Worm (Caenorhabditis elegans): Measurements from ENCODE around the gene flp-28.

flp-28 gene

DNA sequence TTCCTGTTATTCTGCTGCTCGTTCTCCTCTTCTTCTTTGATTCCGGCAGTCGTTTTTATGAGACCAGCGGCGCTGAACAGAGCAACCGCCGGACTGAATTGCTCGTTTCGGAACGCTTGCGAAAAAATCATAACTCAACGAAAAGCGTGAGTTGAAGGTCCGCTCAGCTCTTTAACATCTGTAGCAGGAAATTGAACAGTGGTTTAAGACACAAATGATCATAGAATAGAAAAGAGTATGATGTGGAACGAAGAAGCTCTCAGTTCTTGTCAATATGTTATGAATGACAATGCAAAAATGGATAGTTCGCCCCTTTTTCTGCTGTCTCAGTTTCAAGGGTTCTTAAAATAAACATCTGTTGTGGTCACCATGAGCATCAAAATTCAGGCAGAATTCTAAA is 25.9 kb upstream of the flp-28 start:
- TF ChIP-seq nhr-11 (tag; optimal IDR thresholded peaks at IDR 0.05), result no peak
- no peak for TF ChIP-seq ZK546.5 (tag; optimal IDR thresholded peaks at IDR 0.05)

DNA sequence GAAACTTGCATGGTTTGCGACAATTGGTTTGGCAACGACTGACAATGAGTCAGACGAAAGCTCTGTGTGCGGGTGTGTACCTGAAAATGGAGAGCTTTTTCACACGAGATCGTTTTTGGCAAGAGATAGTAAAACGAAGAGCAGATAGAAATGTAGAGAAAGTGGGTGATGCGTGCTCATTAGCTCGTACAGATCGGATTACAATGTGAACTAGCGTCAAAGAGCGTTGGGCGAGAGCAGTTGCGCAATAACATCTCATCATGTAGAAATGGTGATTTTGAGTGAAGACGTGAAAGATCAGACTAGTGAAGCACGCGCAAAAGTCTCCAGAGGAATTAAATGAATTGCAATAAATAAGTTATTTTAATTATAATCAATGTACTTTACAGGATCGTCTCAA is 7.4 kb upstream of the flp-28 start, which contains the start of gene flp-2:
Gene flp-2 (minus strand): TSS at position 101 of the 400 bp plus-strand sequence.
- TF ChIP-seq nhr-76 (tag; optimal IDR thresholded peaks at IDR 0.05) (no peak), elt-3 (tag; optimal IDR thresholded peaks at IDR 0.05) (no peak), fkh-10 (GFP tag; optimal IDR thresholded peaks at IDR 0.05) (no peak), hmg-11 (tag; optimal IDR thresholded peaks at IDR 0.05) (no peak), egl-5 (tag; optimal IDR thresholded peaks at IDR 0.05) (no peak), skn-1 (tag; optimal IDR thresholded peaks at IDR 0.05) (no peak), ceh-16 (tag; optimal IDR thresholded peaks at IDR 0.05) (no peak), nhr-23 (tag; optimal IDR thresholded peaks at IDR 0.05) (no peak), egl-27 (tag; optimal IDR thresholded peaks at IDR 0.05) (no peak), mdl-1 (tag; optimal IDR thresholded peaks at IDR 0.05) (no peak), lin-39 (tag; optimal IDR thresholded peaks at IDR 0.05) (no peak)

DNA sequence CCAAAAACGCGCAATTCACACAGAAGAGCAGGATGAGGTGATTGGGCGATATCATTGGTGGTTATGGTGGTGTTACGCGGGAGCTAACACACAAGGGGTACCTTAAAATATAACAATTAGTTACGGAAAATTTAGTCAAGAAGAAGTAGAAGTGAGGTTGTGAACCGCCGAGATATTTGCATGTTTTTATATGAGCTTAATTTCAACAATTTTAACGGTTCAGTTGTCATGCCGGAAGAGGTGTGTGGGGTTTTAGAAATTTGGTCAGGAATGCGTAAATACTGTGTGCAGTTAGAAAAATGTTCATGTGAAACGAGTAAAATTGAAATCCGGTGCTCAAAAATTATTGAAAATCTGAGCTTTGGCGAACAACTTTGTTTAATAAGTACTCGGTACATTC is 5.1 kb upstream of the flp-28 start, which contains the start of gene flp-3:
Gene flp-3 (minus strand): TSS at position 101 of the 400 bp plus-strand sequence.
- TF ChIP-seq zag-1 (tag; optimal IDR thresholded peaks at IDR 0.05) (no peak), pha-4 (tag; optimal IDR thresholded peaks at IDR 0.05) (no peak), nhr-12 (tag; optimal IDR thresholded peaks at IDR 0.05) (no peak), jun-1 (tag; optimal IDR thresholded peaks at IDR 0.05) (no peak), ceh-28 (tag; optimal IDR thresholded peaks at IDR 0.05) (no peak), ceh-16 (tag; optimal IDR thresholded peaks at IDR 0.05) (no peak), ZK546.5 (tag; optimal IDR thresholded peaks at IDR 0.05) (no peak)

DNA sequence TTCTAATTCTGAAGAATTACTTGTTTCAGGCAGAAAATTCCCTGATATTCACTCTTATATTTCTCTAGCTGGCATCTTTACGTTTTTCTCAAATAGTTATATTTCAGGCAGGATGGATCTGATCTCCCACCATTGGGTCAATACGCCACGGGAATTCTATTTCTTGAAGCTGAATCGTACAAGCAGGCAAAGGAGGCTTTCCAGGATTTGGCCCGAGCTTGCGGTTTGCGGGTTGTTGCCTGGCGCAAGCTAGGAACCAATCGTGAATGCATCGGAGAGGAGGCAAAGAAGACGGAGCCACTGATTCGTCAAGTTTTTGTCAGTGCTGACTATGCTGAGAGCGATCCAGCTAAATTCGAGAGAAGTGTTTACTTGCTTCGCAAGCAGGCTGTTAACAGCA is 2.7 kb downstream of the flp-28 start:
- no peak for TF ChIP-seq lin-39 (tag; optimal IDR thresholded peaks at IDR 0.05)
- TF ChIP-seq lsy-12 (tag; optimal IDR thresholded peaks at IDR 0.05), result no peak
- TF ChIP-seq mml-1 (tag; optimal IDR thresholded peaks at IDR 0.05), result no peak
- TF ChIP-seq snpc-4 (tag; optimal IDR thresholded peaks at IDR 0.05), result no peak
- TF ChIP-seq elt-3 (tag; optimal IDR thresholded peaks at IDR 0.05), result no peak
- TF ChIP-seq elt-2 (tag; optimal IDR thresholded peaks at IDR 0.05), result no peak
- no peak for TF ChIP-seq zag-1 (tag; optimal IDR thresholded peaks at IDR 0.05)
- TF ChIP-seq elt-1 (tag; optimal IDR thresholded peaks at IDR 0.05), result no peak
- no peak for TF ChIP-seq unc-39 (tag; optimal IDR thresholded peaks at IDR 0.05)
- no peak for TF ChIP-seq hmg-11 (tag; optimal IDR thresholded peaks at IDR 0.05)
- no peak for TF ChIP-seq skn-1 (tag; optimal IDR thresholded peaks at IDR 0.05)
- no peak for TF ChIP-seq ceh-16 (tag; optimal IDR thresholded peaks at IDR 0.05)
- TF ChIP-seq ZK546.5 (tag; optimal IDR thresholded peaks at IDR 0.05), result no peak
- TF ChIP-seq ztf-11 (tag; optimal IDR thresholded peaks at IDR 0.05), result no peak
- TF ChIP-seq ceh-28 (tag; optimal IDR thresholded peaks at IDR 0.05), result no peak
- TF ChIP-seq nhr-76 (tag; optimal IDR thresholded peaks at IDR 0.05), result no peak

DNA sequence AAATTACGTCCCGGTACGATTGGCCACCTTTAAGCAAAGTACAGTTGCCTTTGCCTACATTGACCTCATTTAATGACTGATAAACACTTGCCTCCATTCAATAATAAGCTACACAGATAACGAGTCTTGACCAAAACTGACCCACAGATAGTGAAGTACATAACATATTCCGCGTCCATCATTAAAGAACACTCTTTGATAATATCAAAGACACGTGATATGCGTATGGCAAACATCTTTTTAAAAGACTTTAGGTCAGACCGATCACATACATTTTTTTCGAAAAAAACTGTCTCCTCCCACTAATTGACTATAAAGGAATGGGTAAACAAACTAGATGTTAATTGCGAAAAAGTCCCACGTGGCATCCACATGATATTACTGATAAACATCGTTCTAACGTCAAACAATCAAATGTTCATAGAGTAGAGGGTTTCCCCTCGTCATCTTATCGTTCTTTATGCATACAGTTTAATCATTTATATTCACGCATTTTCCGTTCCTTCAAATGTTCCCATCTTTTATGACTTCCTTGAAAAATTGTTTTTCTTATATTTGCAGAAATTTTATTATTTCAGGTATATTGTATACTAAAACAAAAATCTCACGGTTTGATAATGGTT is 3.6 kb downstream of the flp-28 start, which contains the start of gene W07E11.1:
Gene W07E11.1 (plus strand): TSS at position 573 of the 623 bp plus-strand sequence.
- TF ChIP-seq skn-1 (tag; optimal IDR thresholded peaks at IDR 0.05) (no peak), pqm-1 (tag; optimal IDR thresholded peaks at IDR 0.05) (peak; percentile 84), mml-1 (tag; optimal IDR thresholded peaks at IDR 0.05) (no peak), fkh-2 (tag; optimal IDR thresholded peaks at IDR 0.05) (no peak), ceh-9 (tag; optimal IDR thresholded peaks at IDR 0.05) (no peak), ztf-4 (tag; optimal IDR thresholded peaks at IDR 0.05) (no peak), nhr-25 (tag; optimal IDR thresholded peaks at IDR 0.05) (peak; percentile 3), fos-1 (tag; optimal IDR thresholded peaks at IDR 0.05) (no peak), daf-12 (tag; optimal IDR thresholded peaks at IDR 0.05) (no peak), ama-1 (optimal IDR thresholded peaks at IDR 0.05) (no peak), nhr-76 (tag; optimal IDR thresholded peaks at IDR 0.05) (no peak), tbx-2 (tag; optimal IDR thresholded peaks at IDR 0.05) (no peak), ceh-28 (tag; optimal IDR thresholded peaks at IDR 0.05) (peak; percentile 39), unc-62 (GFP tag; optimal IDR thresholded peaks at IDR 0.05) (no peak), nhr-23 (tag; optimal IDR thresholded peaks at IDR 0.05) (peak; percentile 78), pha-4 (tag; optimal IDR thresholded peaks at IDR 0.05) (peak; percentile 4), nhr-28 (tag; optimal IDR thresholded peaks at IDR 0.05) (no peak), snpc-4 (tag; optimal IDR thresholded peaks at IDR 0.05) (no peak), elt-3 (tag; optimal IDR thresholded peaks at IDR 0.05) (peak in 1 of 3 experiments; percentile 68), nhr-43 (tag; optimal IDR thresholded peaks at IDR 0.05; ENCODE audit: poor library complexity, severe bottlenecking) (peak; percentile 54), aly-2 (tag; optimal IDR thresholded peaks at IDR 0.05) (no peak), lsy-12 (tag; optimal IDR thresholded peaks at IDR 0.05) (no peak), zag-1 (tag; optimal IDR thresholded peaks at IDR 0.05) (no peak), nhr-11 (tag; optimal IDR thresholded peaks at IDR 0.05) (no peak), eor-1 (tag; optimal IDR thresholded peaks at IDR 0.05) (no peak), ceh-16 (tag; optimal IDR thresholded peaks at IDR 0.05) (no peak), sea-2 (GFP tag; optimal IDR thresholded peaks at IDR 0.05) (no peak), nhr-12 (tag; optimal IDR thresholded peaks at IDR 0.05) (no peak), R02D3.7 (tag; optimal IDR thresholded peaks at IDR 0.05) (no peak), ceh-82 (tag; optimal IDR thresholded peaks at IDR 0.05) (no peak), fkh-10 (GFP tag; optimal IDR thresholded peaks at IDR 0.05) (no peak), egl-27 (tag; optimal IDR thresholded peaks at IDR 0.05) (no peak), hmg-11 (tag; optimal IDR thresholded peaks at IDR 0.05) (no peak)

Data from whole organism, L3 larva.